Fruit fly (Drosophila melanogaster) whole organism, embryonic: ENCODE data around the gene CG32483.

Experiments used
- Atf3 ChIP-seq: fragments of 200-800 bp; sonication (Bioruptor generic); optimal IDR thresholded peaks from 3 replicates; lab custom pipeline; 2016; ENCODE audit warnings: missing biosample characterization, missing genetic modification characterization
- Bteb2 ChIP-seq: fragments of 200-800 bp; sonication (Bioruptor generic); optimal IDR thresholded peaks from 2 replicates; lab custom pipeline; 2016; ENCODE audit warnings: missing biosample characterization, missing genetic modification characterization
- CG10366 ChIP-seq: fragments of 200-800 bp; sonication (Bioruptor generic); IDR thresholded peaks from 2 replicates; pipeline ENCODE4 v1.3.6; 2022; ENCODE audit warnings: missing biosample characterization, missing genetic modification characterization
- CG10654 ChIP-seq: fragments of 200-800 bp; sonication (Bioruptor generic); optimal IDR thresholded peaks from 2 replicates; lab custom pipeline; 2016; ENCODE audit warnings: missing biosample characterization, missing genetic modification characterization
- CG11560 ChIP-seq: fragments of 200-800 bp; sonication (Bioruptor generic); IDR thresholded peaks from 3 replicates; pipeline ENCODE4 v1.3.6; 2022; ENCODE audit warnings: missing biosample characterization, missing genetic modification characterization
- CG12071 ChIP-seq: fragments of 200-800 bp; sonication (Bioruptor generic); optimal IDR thresholded peaks from 3 replicates; lab custom pipeline; 2018; ENCODE audit warnings: missing biosample characterization, mild to moderate bottlenecking, missing genetic modification characterization
- CG14050 ChIP-seq: fragments of 200-800 bp; sonication (Bioruptor generic); IDR thresholded peaks from 3 replicates; pipeline ENCODE4 v1.3.6; 2022; ENCODE audit warnings: missing biosample characterization, missing genetic modification characterization
- CG15479 ChIP-seq: fragments of 200-800 bp; sonication (Bioruptor generic); optimal IDR thresholded peaks from 3 replicates; lab custom pipeline; 2019; ENCODE audit warnings: missing biosample characterization, mild to moderate bottlenecking, missing genetic modification characterization, moderate library complexity
- CG16815 ChIP-seq: fragments of 200-800 bp; sonication (Bioruptor generic); optimal IDR thresholded peaks from 3 replicates; lab custom pipeline; 2017; ENCODE audit warnings: missing biosample characterization, mild to moderate bottlenecking, missing genetic modification characterization
- CG18011 ChIP-seq: fragments of 200-800 bp; sonication (Bioruptor generic); optimal IDR thresholded peaks from 2 replicates; lab custom pipeline; 2017; ENCODE audit warnings: missing biosample characterization, missing genetic modification characterization, mild to moderate bottlenecking, moderate library complexity, missing genotype
- CG18619 ChIP-seq: fragments of 200-800 bp; sonication (Bioruptor generic); optimal IDR thresholded peaks from 3 replicates; lab custom pipeline; 2017; ENCODE audit warnings: missing biosample characterization, mild to moderate bottlenecking, missing genetic modification characterization
- CG2678 ChIP-seq: fragments of 200-800 bp; sonication (Bioruptor generic); optimal IDR thresholded peaks from 3 replicates; lab custom pipeline; 2019; ENCODE audit warnings: missing biosample characterization, mild to moderate bottlenecking, missing genetic modification characterization, moderate library complexity
- CG2712 ChIP-seq: fragments of 200-800 bp; optimal IDR thresholded peaks from 3 replicates; lab custom pipeline; 2019; ENCODE audit warnings: missing biosample characterization, mild to moderate bottlenecking, missing genetic modification characterization, moderate library complexity
- CG32767 ChIP-seq: fragments of 200-800 bp; sonication (Bioruptor generic); IDR thresholded peaks from 2 replicates; pipeline ENCODE4 v1.3.6; 2022; ENCODE audit warnings: missing biosample characterization, missing genetic modification characterization
- CG5245 ChIP-seq: fragments of 200-800 bp; sonication (Bioruptor generic); optimal IDR thresholded peaks from 3 replicates; lab custom pipeline; 2016; ENCODE audit warnings: missing biosample characterization, missing genetic modification characterization
- CG6689 ChIP-seq: fragments of 200-800 bp; sonication (Bioruptor generic); IDR thresholded peaks from 2 replicates; pipeline ENCODE4 v1.3.6; 2022; ENCODE audit warnings: missing biosample characterization, missing genetic modification characterization
- CG6791 ChIP-seq: fragments of 200-800 bp; sonication (Bioruptor generic); IDR thresholded peaks from 3 replicates; pipeline ENCODE4 v1.3.6; 2022; ENCODE audit warnings: missing biosample characterization, missing genetic modification characterization; ENCODE audit not compliant: partially characterized antibody
- CG6854 ChIP-seq: fragments of 200-800 bp; sonication (Bioruptor generic); optimal IDR thresholded peaks from 3 replicates; lab custom pipeline; 2017; ENCODE audit warnings: missing biosample characterization, mild to moderate bottlenecking, missing genetic modification characterization
- CG7786 ChIP-seq: fragments of 200-800 bp; sonication (Bioruptor generic); optimal IDR thresholded peaks from 2 replicates; lab custom pipeline; 2016; ENCODE audit warnings: missing biosample characterization, missing genetic modification characterization
- CG8290 ChIP-seq, 3 experiments: fragments of 200-800 bp; sonication (Bioruptor generic); optimal IDR thresholded peaks; 2 replicates each; lab custom pipeline; 2016 to 2019; ENCODE audit warnings: missing biosample characterization in 3 of 3, missing genetic modification characterization in 3 of 3, mild to moderate bottlenecking in 2 of 3, moderate library complexity in 1 of 3
- CG8765 ChIP-seq: fragments of 200-800 bp; sonication (Bioruptor generic); IDR thresholded peaks from 2 replicates; pipeline ENCODE4 v1.3.6; 2022; ENCODE audit warnings: missing biosample characterization, missing genetic modification characterization
- E2f1 ChIP-seq: fragments of 200-800 bp; sonication (Bioruptor generic); IDR thresholded peaks from 2 replicates; pipeline ENCODE4 v1.3.6; 2022; ENCODE audit warnings: missing biosample characterization, missing genetic modification characterization
- Jarid2 ChIP-seq: fragments of 200-800 bp; sonication (Bioruptor generic); optimal IDR thresholded peaks from 3 replicates; lab custom pipeline; 2017; ENCODE audit warnings: mild to moderate bottlenecking, missing biosample characterization, missing genetic modification reagents, missing genetic modification characterization
- Max ChIP-seq: fragments of 200-800 bp; sonication (Bioruptor generic); optimal IDR thresholded peaks from 2 replicates; lab custom pipeline; 2016; ENCODE audit warnings: missing biosample characterization, mild to moderate bottlenecking, missing genetic modification characterization
- Nf-YA ChIP-seq: fragments of 200-800 bp; sonication (Bioruptor generic); IDR thresholded peaks from 2 replicates; pipeline ENCODE4 v1.3.6; 2022; ENCODE audit warnings: missing biosample characterization, missing genetic modification characterization
- Optix ChIP-seq: fragments of 200-800 bp; sonication (Bioruptor generic); IDR thresholded peaks from 3 replicates; pipeline ENCODE4 v1.3.6; 2022; ENCODE audit warnings: missing biosample characterization, missing genetic modification characterization
- Trl ChIP-seq, 3 experiments: fragments of >200 bp in 2 of 3; fragments of 200-800 bp in 1 of 3; sonication (Bioruptor generic) in 1 of 3; optimal IDR thresholded peaks; 2 replicates in 1 of 3; 3 replicates in 2 of 3; lab custom pipeline; 2016 to 2017; ENCODE audit warnings: missing biosample characterization in 1 of 3, missing genetic modification characterization in 1 of 3
- ac ChIP-seq: fragments of 200-800 bp; sonication (Bioruptor generic); optimal IDR thresholded peaks from 3 replicates; lab custom pipeline; 2017; ENCODE audit warnings: missing biosample characterization, mild to moderate bottlenecking, missing genetic modification characterization
- ap ChIP-seq: fragments of 200-800 bp; sonication (Bioruptor generic); IDR thresholded peaks from 2 replicates; pipeline ENCODE4 v1.3.6; 2022; ENCODE audit warnings: missing biosample characterization, missing genetic modification characterization
- ash1 ChIP-seq: fragments of 200-800 bp; sonication (Bioruptor generic); optimal IDR thresholded peaks from 2 replicates; lab custom pipeline; 2018; ENCODE audit warnings: missing biosample characterization, mild to moderate bottlenecking, missing genetic modification characterization
- crc ChIP-seq: fragments of 200-800 bp; sonication (Bioruptor generic); optimal IDR thresholded peaks from 2 replicates; lab custom pipeline; 2016; ENCODE audit warnings: missing biosample characterization, missing genetic modification characterization
- crol ChIP-seq: fragments of 200-800 bp; sonication (Bioruptor generic); IDR thresholded peaks from 2 replicates; pipeline ENCODE4 v1.3.6; 2022; ENCODE audit warnings: missing biosample characterization, missing genetic modification characterization
- dati ChIP-seq: fragments of 200-800 bp; sonication (Bioruptor generic); IDR thresholded peaks from 2 replicates; pipeline ENCODE4 v1.3.6; 2022; ENCODE audit warnings: missing biosample characterization, missing genetic modification characterization
- dimm ChIP-seq: fragments of 200-800 bp; sonication (Bioruptor generic); IDR thresholded peaks from 2 replicates; pipeline ENCODE4 v1.3.6; 2022; ENCODE audit warnings: missing biosample characterization, missing genetic modification characterization
- dpn ChIP-seq, 2 experiments: fragments of 200-800 bp; sonication (Bioruptor generic); optimal IDR thresholded peaks; 3 replicates each; lab custom pipeline; 2016; ENCODE audit warnings: missing biosample characterization in 2 of 2, missing genetic modification characterization in 2 of 2
- jing ChIP-seq: fragments of 200-800 bp; sonication (Bioruptor generic); optimal IDR thresholded peaks from 2 replicates; lab custom pipeline; 2018; ENCODE audit warnings: missing biosample characterization, mild to moderate bottlenecking, missing genetic modification characterization
- kah ChIP-seq: fragments of 200-800 bp; sonication (Bioruptor generic); optimal IDR thresholded peaks from 2 replicates; lab custom pipeline; 2018; ENCODE audit warnings: missing biosample characterization, mild to moderate bottlenecking, missing genetic modification characterization
- mam ChIP-seq: fragments of 200-800 bp; sonication (Bioruptor generic); optimal IDR thresholded peaks from 3 replicates; lab custom pipeline; 2016; ENCODE audit warnings: missing biosample characterization, missing genetic modification characterization
- mirr ChIP-seq: fragments of 200-800 bp; sonication (Bioruptor generic); optimal IDR thresholded peaks from 3 replicates; lab custom pipeline; 2018; ENCODE audit warnings: missing biosample characterization, mild to moderate bottlenecking, missing genetic modification characterization
- odd ChIP-seq: fragments of 200-800 bp; sonication (Bioruptor generic); optimal IDR thresholded peaks from 2 replicates; lab custom pipeline; 2017; ENCODE audit warnings: missing biosample characterization, mild to moderate bottlenecking, missing genetic modification characterization
- pros ChIP-seq: fragments of 200-800 bp; sonication (Bioruptor generic); optimal IDR thresholded peaks from 3 replicates; lab custom pipeline; 2019; ENCODE audit warnings: missing biosample characterization, mild to moderate bottlenecking, missing genetic modification characterization, moderate library complexity
- row ChIP-seq: fragments of 200-800 bp; sonication (Bioruptor generic); IDR thresholded peaks from 3 replicates; pipeline ENCODE4 v1.3.6; 2022; ENCODE audit warnings: missing biosample characterization, missing genetic modification characterization
- run ChIP-seq: fragments of 200-800 bp; sonication (Bioruptor generic); optimal IDR thresholded peaks from 3 replicates; lab custom pipeline; 2018; ENCODE audit warnings: missing biosample characterization, mild to moderate bottlenecking, missing genetic modification characterization
- seq ChIP-seq: fragments of 200-800 bp; sonication (Bioruptor generic); IDR thresholded peaks from 2 replicates; pipeline ENCODE4 v1.3.6; 2022; ENCODE audit warnings: missing biosample characterization, missing genetic modification characterization
- slp2 ChIP-seq: fragments of 200-800 bp; sonication (Bioruptor generic); optimal IDR thresholded peaks from 2 replicates; lab custom pipeline; 2016; ENCODE audit warnings: missing biosample characterization, missing genetic modification characterization
- sob ChIP-seq: fragments of 200-800 bp; sonication (Bioruptor generic); IDR thresholded peaks from 2 replicates; pipeline ENCODE4 v1.3.6; 2022; ENCODE audit warnings: missing biosample characterization, missing genetic modification characterization
- sqz ChIP-seq: fragments of 200-800 bp; sonication (Bioruptor generic); optimal IDR thresholded peaks from 3 replicates; lab custom pipeline; 2018; ENCODE audit warnings: missing biosample characterization, mild to moderate bottlenecking, missing genetic modification characterization
- sug ChIP-seq: fragments of 200-800 bp; optimal IDR thresholded peaks from 2 replicates; lab custom pipeline; 2019; ENCODE audit warnings: missing biosample characterization, mild to moderate bottlenecking, missing genetic modification characterization, moderate library complexity
- tap ChIP-seq: fragments of 200-800 bp; optimal IDR thresholded peaks from 3 replicates; lab custom pipeline; 2019; ENCODE audit warnings: missing biosample characterization, mild to moderate bottlenecking, missing genetic modification characterization, moderate library complexity
- tin ChIP-seq: fragments of 200-800 bp; sonication (Bioruptor generic); optimal IDR thresholded peaks from 3 replicates; lab custom pipeline; 2016; ENCODE audit warnings: missing biosample characterization, missing genetic modification characterization

The CG32483 gene

DNA sequence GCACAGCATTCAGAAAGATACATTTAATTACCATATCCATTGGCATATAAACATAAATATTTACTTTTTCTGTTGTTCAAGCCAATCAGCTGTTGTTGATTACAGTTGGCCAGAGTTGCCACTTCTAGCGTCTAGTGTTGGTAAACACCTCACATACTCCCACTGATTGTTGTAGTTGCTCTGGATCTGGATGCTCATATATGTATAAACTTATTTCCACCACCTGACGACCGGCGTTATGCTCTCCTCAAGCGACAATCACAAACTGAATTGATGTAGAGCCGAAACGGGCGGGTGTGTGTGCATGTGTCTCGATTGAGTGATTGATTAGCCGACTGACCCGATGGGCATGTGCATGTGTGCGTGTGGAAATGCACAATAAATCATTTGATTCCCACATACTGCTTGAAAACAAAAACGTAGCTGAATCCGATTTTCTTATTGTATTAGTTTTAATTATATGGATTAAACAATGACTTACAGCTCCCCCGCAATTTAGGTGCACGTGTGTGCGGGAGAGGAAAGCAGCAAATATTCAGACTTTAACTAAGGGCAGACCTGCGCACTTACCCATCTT lies 8.0 kb downstream of the CG32483 start (continued):
- TF ChIP-seq CG12071 (peak; percentile 44), dati (GFP tag; lab: Robert Waterston, UW) (no peak), mirr (GFP tag; lab: Kevin White, UChicago) (peak; percentile 62), E2f1 (GFP tag; lab: Robert Waterston, UW) (no peak), Atf3 (GFP tag; lab: Kevin White, UChicago) (no peak), jing (no peak), CG8290 (GFP tag; optimal IDR thresholded peaks at IDR 0.05; lab: Kevin White, UChicago) (peak; percentile 53), CG8290 (tag; optimal IDR thresholded peaks at IDR 0.05; lab: Kevin White, UChicago) (peak; percentile 38 to 83), seq (GFP tag; lab: Robert Waterston, UW) (no peak; the same call in 1 of the 2 replicates), odd (GFP tag; lab: Kevin White, UChicago) (peak; percentile 24), run (no peak), CG32767 (GFP tag; lab: Robert Waterston, UW) (peak; percentile 56; the same call in 1 of the 2 replicates), CG11560 (tag; lab: Robert Waterston, UW) (no peak), Max (GFP tag; lab: Kevin White, UChicago) (peak; percentile 27), sqz (GFP tag; lab: Kevin White, UChicago) (peak; percentile 44), CG6791 (GFP tag; lab: Robert Waterston, UW) (peak; percentile 58; the same call in 2 of the 3 replicates), ash1 (GFP tag; lab: Kevin White, UChicago) (no peak), dpn (GFP tag; optimal IDR thresholded peaks at IDR 0.05; lab: Kevin White, UChicago) (peak; percentile 32 to 43), CG6689 (no peak), CG7786 (peak; percentile 17), CG10654 (peak; percentile 1), crol (peak; percentile 34; the same call in 1 of the 2 replicates), CG10366 (GFP tag; lab: Robert Waterston, UW) (no peak), sug (tag; lab: Kevin White, UChicago) (peak; percentile 74), pros (GFP tag; lab: Kevin White, UChicago) (peak; percentile 73), CG2712 (tag; lab: Kevin White, UChicago) (peak; percentile 32), ac (GFP tag; lab: Kevin White, UChicago) (no peak), sob (GFP tag; lab: Robert Waterston, UW) (peak; percentile 64), mam (GFP tag; lab: Kevin White, UChicago) (peak; percentile 38), kah (GFP tag; lab: Kevin White, UChicago) (peak; percentile 80), tap (tag; lab: Kevin White, UChicago) (peak; percentile 17), ap (no peak), CG2678 (tag; lab: Kevin White, UChicago) (peak; percentile 47), Bteb2 (GFP tag; lab: Kevin White, UChicago) (peak; percentile 43), row (peak; percentile 33; the same call in 2 of the 3 replicates), dimm (no peak), Trl (optimal IDR thresholded peaks at IDR 0.05; lab: Kevin White, UChicago) (no peak), Trl (GFP tag; optimal IDR thresholded peaks at IDR 0.05; lab: Kevin White, UChicago) (peak; percentile 24), CG8765 (GFP tag; lab: Robert Waterston, UW) (no peak), CG16815 (no peak), CG6854 (GFP tag; lab: Kevin White, UChicago) (no peak), Optix (GFP tag; lab: Robert Waterston, UW) (no peak), CG5245 (GFP tag; lab: Kevin White, UChicago) (no peak), tin (GFP tag; lab: Kevin White, UChicago) (peak; percentile 44), CG18619 (GFP tag; lab: Kevin White, UChicago) (peak; percentile 11), Nf-YA (GFP tag; lab: Robert Waterston, UW) (no peak), slp2 (GFP tag; lab: Kevin White, UChicago) (peak; percentile 9), CG14050 (GFP tag; lab: Robert Waterston, UW) (no peak), crc (GFP tag; lab: Kevin White, UChicago) (no peak), CG15479 (GFP tag; lab: Kevin White, UChicago) (peak; percentile 70), Jarid2 (GFP tag; lab: Kevin White, UChicago) (peak; percentile 51), CG18011 (peak; percentile 32)
